Fruit fly (Drosophila melanogaster) whole organism, embryonic: ENCODE data around the gene CG8460.

Experiments
- B-H2 ChIP-seq: fragments of 200-800 bp; sonication (Bioruptor generic); optimal IDR thresholded peaks from 2 replicates; lab custom pipeline; 2018; ENCODE audit warnings: missing biosample characterization, mild to moderate bottlenecking, missing genetic modification characterization
- CG1024 ChIP-seq: fragments of 200-800 bp; sonication (Bioruptor generic); IDR thresholded peaks from 2 replicates; pipeline ENCODE4 v1.3.6; 2022; ENCODE audit warnings: missing biosample characterization, missing genetic modification characterization
- CG10274 ChIP-seq: fragments of 200-800 bp; sonication (Bioruptor generic); optimal IDR thresholded peaks from 3 replicates; lab custom pipeline; 2017; ENCODE audit warnings: missing biosample characterization, mild to moderate bottlenecking, missing genetic modification characterization
- CG11398 ChIP-seq: fragments of 200-800 bp; sonication (Bioruptor generic); optimal IDR thresholded peaks from 2 replicates; lab custom pipeline; 2016; ENCODE audit warnings: missing biosample characterization, missing genetic modification characterization
- CG11456 ChIP-seq: fragments of 200-800 bp; sonication (Bioruptor generic); IDR thresholded peaks from 3 replicates; pipeline ENCODE4 v1.3.6; 2022; ENCODE audit warnings: missing biosample characterization, missing genetic modification characterization
- CG12219 ChIP-seq: fragments of 200-800 bp; sonication (Bioruptor generic); optimal IDR thresholded peaks from 3 replicates; lab custom pipeline; 2018; ENCODE audit warnings: missing biosample characterization, mild to moderate bottlenecking, missing genetic modification characterization
- CG12236 ChIP-seq: fragments of 200-800 bp; sonication (Bioruptor generic); optimal IDR thresholded peaks from 2 replicates; lab custom pipeline; 2016; ENCODE audit warnings: missing biosample characterization, missing genetic modification characterization
- CG12942 ChIP-seq: fragments of 200-800 bp; sonication (Bioruptor generic); optimal IDR thresholded peaks from 3 replicates; lab custom pipeline; 2016; ENCODE audit warnings: missing biosample characterization, missing genetic modification characterization
- CG1529 ChIP-seq: fragments of 200-800 bp; sonication (Bioruptor generic); optimal IDR thresholded peaks from 3 replicates; lab custom pipeline; 2018; ENCODE audit warnings: missing biosample characterization, missing genetic modification characterization
- CG16779 ChIP-seq: fragments of 200-800 bp; sonication (Bioruptor generic); IDR thresholded peaks from 2 replicates; pipeline ENCODE4 v1.3.6; 2022; ENCODE audit warnings: missing biosample characterization, missing genetic modification characterization
- CG17328 ChIP-seq: fragments of 200-800 bp; sonication (Bioruptor generic); IDR thresholded peaks from 2 replicates; pipeline ENCODE4 v1.3.6; 2022; ENCODE audit warnings: missing biosample characterization, missing genetic modification characterization
- CG1832 ChIP-seq: fragments of 200-800 bp; sonication (Bioruptor generic); optimal IDR thresholded peaks from 2 replicates; lab custom pipeline; 2017; ENCODE audit warnings: missing biosample characterization, mild to moderate bottlenecking, missing genetic modification characterization, inconsistent platforms
- CG18599 ChIP-seq: fragments of 200-800 bp; sonication (Bioruptor generic); optimal IDR thresholded peaks from 3 replicates; lab custom pipeline; 2017; ENCODE audit warnings: missing biosample characterization, missing genetic modification characterization, mild to moderate bottlenecking, moderate library complexity, missing genetic modification reagents
- CG33213 ChIP-seq: fragments of 200-800 bp; sonication (Bioruptor generic); optimal IDR thresholded peaks from 3 replicates; lab custom pipeline; 2016; ENCODE audit warnings: missing biosample characterization, missing genetic modification characterization
- CG4424 ChIP-seq: fragments of 200-800 bp; sonication (Bioruptor generic); optimal IDR thresholded peaks from 3 replicates; lab custom pipeline; 2016; ENCODE audit warnings: missing biosample characterization, missing genetic modification characterization
- CG5953 ChIP-seq: fragments of 200-800 bp; sonication (Bioruptor generic); IDR thresholded peaks from 2 replicates; pipeline ENCODE4 v1.3.6; 2022; ENCODE audit warnings: missing biosample characterization, missing genetic modification characterization
- CG6654 ChIP-seq: fragments of 200-800 bp; sonication (Bioruptor generic); optimal IDR thresholded peaks from 2 replicates; lab custom pipeline; 2017; ENCODE audit warnings: missing biosample characterization, mild to moderate bottlenecking, missing genetic modification characterization
- CG7786 ChIP-seq: fragments of 200-800 bp; sonication (Bioruptor generic); optimal IDR thresholded peaks from 2 replicates; lab custom pipeline; 2016; ENCODE audit warnings: missing biosample characterization, missing genetic modification characterization
- CG7963 ChIP-seq: fragments of 200-800 bp; sonication (Bioruptor generic); IDR thresholded peaks from 3 replicates; pipeline ENCODE4 v1.3.6; 2022; ENCODE audit warnings: missing biosample characterization, missing genetic modification characterization; ENCODE audit not compliant: partially characterized antibody
- CG8290 ChIP-seq, 3 experiments: fragments of 200-800 bp; sonication (Bioruptor generic); optimal IDR thresholded peaks; 2 replicates each; lab custom pipeline; 2016 to 2019; ENCODE audit warnings: missing biosample characterization in 3 of 3, missing genetic modification characterization in 3 of 3, mild to moderate bottlenecking in 2 of 3, moderate library complexity in 1 of 3
- CG8944 ChIP-seq: fragments of 200-800 bp; sonication (Bioruptor generic); optimal IDR thresholded peaks from 3 replicates; lab custom pipeline; 2016; ENCODE audit warnings: missing biosample characterization, missing genetic modification characterization
- CG9727 ChIP-seq: fragments of 200-800 bp; sonication (Bioruptor generic); optimal IDR thresholded peaks from 3 replicates; lab custom pipeline; 2017; ENCODE audit warnings: missing biosample characterization, mild to moderate bottlenecking, missing genetic modification characterization
- D ChIP-seq, 2 experiments: fragments of 200-800 bp in 1 of 2; fragments of >200 bp in 1 of 2; sonication (Bioruptor generic) in 1 of 2; optimal IDR thresholded peaks; 2 replicates in 1 of 2; 3 replicates in 1 of 2; lab custom pipeline; 2017; ENCODE audit warnings: mild to moderate bottlenecking in 1 of 2, missing biosample characterization in 1 of 2, missing genetic modification characterization in 1 of 2, missing genetic modification reagents in 1 of 2
- Hmx ChIP-seq: fragments of 200-800 bp; sonication (Bioruptor generic); optimal IDR thresholded peaks from 2 replicates; lab custom pipeline; 2016; ENCODE audit warnings: missing biosample characterization, missing genetic modification characterization
- Hr78 ChIP-seq, 2 experiments: fragments of 200-800 bp in 1 of 2; fragments of >200 bp in 1 of 2; sonication (Bioruptor generic) in 1 of 2; optimal IDR thresholded peaks; 2 replicates each; lab custom pipeline; 2017 to 2019; ENCODE audit warnings: missing biosample characterization in 2 of 2, missing genetic modification characterization in 2 of 2, mild to moderate bottlenecking in 1 of 2, moderate library complexity in 1 of 2
- Lim3 ChIP-seq: fragments of 200-800 bp; sonication (Bioruptor generic); IDR thresholded peaks from 2 replicates; pipeline ENCODE4 v1.3.6; 2022; ENCODE audit warnings: missing biosample characterization, missing genetic modification characterization
- MBD-R2 ChIP-seq: fragments of 200-800 bp; sonication (Bioruptor generic); IDR thresholded peaks from 2 replicates; pipeline ENCODE4 v1.3.6; 2022; ENCODE audit warnings: missing biosample characterization, missing genetic modification characterization
- Med ChIP-seq: fragments of 200-800 bp; sonication (Bioruptor generic); peaks from one replicate; lab custom pipeline; 2016; ENCODE audit warnings: missing biosample characterization, missing genetic modification characterization, mild to moderate bottlenecking, inconsistent platforms, moderate library complexity
- NfI ChIP-seq: fragments of 200-800 bp; sonication (Bioruptor generic); optimal IDR thresholded peaks from 3 replicates; lab custom pipeline; 2018; ENCODE audit warnings: missing biosample characterization, mild to moderate bottlenecking, missing genetic modification characterization, moderate library complexity
- Rfx ChIP-seq: fragments of 200-800 bp; sonication (Bioruptor generic); IDR thresholded peaks from 2 replicates; pipeline ENCODE4 v1.3.6; 2022; ENCODE audit warnings: missing biosample characterization, missing genetic modification characterization
- Scr ChIP-seq: fragments of 200-800 bp; sonication (Bioruptor generic); IDR thresholded peaks from 2 replicates; pipeline ENCODE4 v1.3.6; 2022; ENCODE audit warnings: missing biosample characterization, missing genetic modification characterization; ENCODE audit not compliant: partially characterized antibody
- Six4 ChIP-seq: fragments of 200-800 bp; sonication (Bioruptor generic); optimal IDR thresholded peaks from 2 replicates; lab custom pipeline; 2016; ENCODE audit warnings: missing biosample characterization, missing genetic modification characterization
- Spps ChIP-seq: fragments of 200-800 bp; sonication (Bioruptor generic); optimal IDR thresholded peaks from 2 replicates; lab custom pipeline; 2018; ENCODE audit warnings: missing biosample characterization, mild to moderate bottlenecking, missing genetic modification characterization
- Xrp1 ChIP-seq: fragments of 200-800 bp; sonication (Bioruptor generic); IDR thresholded peaks from 2 replicates; pipeline ENCODE4 v1.3.6; 2022; ENCODE audit warnings: missing biosample characterization, missing genetic modification characterization
- ato ChIP-seq: fragments of 200-800 bp; sonication (Bioruptor generic); IDR thresholded peaks from 2 replicates; pipeline ENCODE4 v1.3.6; 2022; ENCODE audit warnings: missing biosample characterization, missing genetic modification characterization; ENCODE audit not compliant: partially characterized antibody
- bowl ChIP-seq: fragments of 200-800 bp; sonication (Bioruptor generic); IDR thresholded peaks from 2 replicates; pipeline ENCODE4 v1.3.6; 2022; ENCODE audit warnings: missing biosample characterization, missing genetic modification characterization
- br ChIP-seq: fragments of >200 bp; optimal IDR thresholded peaks from 2 replicates; lab custom pipeline; 2017
- dati ChIP-seq: fragments of 200-800 bp; sonication (Bioruptor generic); IDR thresholded peaks from 2 replicates; pipeline ENCODE4 v1.3.6; 2022; ENCODE audit warnings: missing biosample characterization, missing genetic modification characterization
- en ChIP-seq: fragments of 200-800 bp; sonication (Bioruptor generic); optimal IDR thresholded peaks from 2 replicates; lab custom pipeline; 2016; ENCODE audit warnings: missing biosample characterization, missing genetic modification characterization
- ewg ChIP-seq: fragments of 200-800 bp; sonication (Bioruptor generic); optimal IDR thresholded peaks from 3 replicates; lab custom pipeline; 2017; ENCODE audit warnings: mild to moderate bottlenecking, missing biosample characterization, missing genetic modification reagents, missing genetic modification characterization
- gcm ChIP-seq: fragments of 200-800 bp; sonication (Bioruptor generic); optimal IDR thresholded peaks from 2 replicates; lab custom pipeline; 2019; ENCODE audit warnings: missing biosample characterization, mild to moderate bottlenecking, missing genetic modification characterization, moderate library complexity
- kah ChIP-seq: fragments of 200-800 bp; sonication (Bioruptor generic); optimal IDR thresholded peaks from 2 replicates; lab custom pipeline; 2018; ENCODE audit warnings: missing biosample characterization, mild to moderate bottlenecking, missing genetic modification characterization
- pzg ChIP-seq: fragments of 200-800 bp; sonication (Bioruptor generic); optimal IDR thresholded peaks from 3 replicates; lab custom pipeline; 2018; ENCODE audit warnings: missing biosample characterization, mild to moderate bottlenecking, missing genetic modification characterization, moderate library complexity
- salm ChIP-seq: fragments of 200-800 bp; sonication (Bioruptor generic); optimal IDR thresholded peaks from 2 replicates; lab custom pipeline; 2018; ENCODE audit warnings: missing biosample characterization, mild to moderate bottlenecking, missing genetic modification characterization
- sc ChIP-seq, 3 experiments: fragments of >200 bp in 2 of 3; fragments of 200-800 bp in 1 of 3; sonication (Bioruptor generic) in 1 of 3; optimal IDR thresholded peaks; 2 replicates in 2 of 3; 3 replicates in 1 of 3; lab custom pipeline; 2017; ENCODE audit warnings: mild to moderate bottlenecking in 1 of 3, missing biosample characterization in 1 of 3, missing genetic modification characterization in 1 of 3, missing genetic modification reagents in 1 of 3
- sens ChIP-seq: fragments of 200-800 bp; sonication (Bioruptor generic); peaks from one replicate; lab custom pipeline; 2016; ENCODE audit warnings: missing biosample characterization, missing genetic modification characterization
- stwl ChIP-seq: fragments of 200-800 bp; sonication (Bioruptor generic); optimal IDR thresholded peaks from 3 replicates; lab custom pipeline; 2018; ENCODE audit warnings: missing biosample characterization, mild to moderate bottlenecking, missing genetic modification characterization, moderate library complexity
- tll ChIP-seq, 2 experiments: fragments of 200-800 bp in 1 of 2; fragments of >200 bp in 1 of 2; sonication (Bioruptor generic) in 1 of 2; optimal IDR thresholded peaks; 2 replicates each; lab custom pipeline; 2017 to 2019; ENCODE audit warnings: missing biosample characterization in 2 of 2, missing genetic modification characterization in 2 of 2, mild to moderate bottlenecking in 1 of 2, moderate library complexity in 1 of 2
- zf30C ChIP-seq: fragments of 200-800 bp; sonication (Bioruptor generic); optimal IDR thresholded peaks from 3 replicates; lab custom pipeline; 2018; ENCODE audit warnings: missing biosample characterization, mild to moderate bottlenecking, missing genetic modification characterization

Gene CG8460

DNA sequence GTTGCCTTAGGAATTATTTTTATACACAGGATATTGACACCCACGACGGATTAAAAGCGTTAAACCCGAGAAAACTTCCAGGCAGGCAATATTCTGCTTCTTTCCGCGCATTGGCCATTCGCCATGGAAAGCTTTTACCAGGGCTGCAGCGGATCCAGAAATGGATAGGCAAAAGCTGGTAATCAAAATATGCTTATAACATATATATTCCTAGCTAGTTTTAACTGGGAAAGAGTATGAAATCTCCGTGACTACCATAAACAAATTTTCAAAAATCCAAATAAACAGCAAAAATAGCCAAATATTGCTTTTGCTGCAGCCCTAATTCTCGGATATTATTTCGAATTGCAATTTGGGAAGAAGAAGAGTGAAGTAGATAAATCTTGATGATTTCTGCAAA, 37.5 kb upstream of the CG8460 start, which contains the start of the genes PAPLA1 and Rbsn-5 (continued):
- TF ChIP-seq CG5953 (GFP tag; lab: Robert Waterston, UW) (peak; percentile 85), CG33213 (peak; percentile 93), salm (tag; lab: Kevin White, UChicago) (peak; percentile 82), Spps (tag; lab: Kevin White, UChicago) (peak; percentile 83), CG12942 (GFP tag; lab: Kevin White, UChicago) (peak; percentile 94), CG12219 (GFP tag; lab: Kevin White, UChicago) (peak; percentile 86), CG8944 (GFP tag; lab: Kevin White, UChicago) (peak; percentile 96), bowl (GFP tag; lab: Robert Waterston, UW) (peak; percentile 69), CG8290 (GFP tag; optimal IDR thresholded peaks at IDR 0.05; lab: Kevin White, UChicago) (peak; percentile 93), CG8290 (tag; optimal IDR thresholded peaks at IDR 0.05; lab: Kevin White, UChicago) (peak; percentile 30 to 93), CG12236 (GFP tag; lab: Kevin White, UChicago) (peak; percentile 85), Xrp1 (GFP tag; lab: Robert Waterston, UW) (peak; percentile 93), ewg (GFP tag; lab: Kevin White, UChicago) (peak; percentile 91), B-H2 (GFP tag; lab: Kevin White, UChicago) (peak; percentile 97), kah (GFP tag; lab: Kevin White, UChicago) (peak; percentile 77), CG17328 (GFP tag; lab: Robert Waterston, UW) (peak; percentile 89), CG6654 (GFP tag; lab: Kevin White, UChicago) (peak; percentile 78), Hmx (GFP tag; lab: Kevin White, UChicago) (peak; percentile 87), gcm (peak; percentile 84), MBD-R2 (GFP tag; lab: Robert Waterston, UW) (peak; percentile 97), sc (optimal IDR thresholded peaks at IDR 0.05; lab: Kevin White, UChicago) (no peak), sc (GFP tag; optimal IDR thresholded peaks at IDR 0.05; lab: Kevin White, UChicago) (peak; percentile 84), br (lab: Kevin White, UChicago) (no peak), D (optimal IDR thresholded peaks at IDR 0.05; lab: Kevin White, UChicago) (no peak), D (GFP tag; optimal IDR thresholded peaks at IDR 0.05; lab: Kevin White, UChicago) (peak; percentile 83), CG11398 (GFP tag; lab: Kevin White, UChicago) (peak; percentile 88), CG11456 (peak; percentile 92), NfI (GFP tag; lab: Kevin White, UChicago) (peak; percentile 93), pzg (GFP tag; lab: Kevin White, UChicago) (peak; percentile 82), CG10274 (peak; percentile 75), Six4 (GFP tag; lab: Kevin White, UChicago) (peak; percentile 94), Hr78 (GFP tag; optimal IDR thresholded peaks at IDR 0.05; lab: Kevin White, UChicago) (no peak), Scr (GFP tag; lab: Robert Waterston, UW) (0 out of 2 replicates have a peak, but pooled peaks have one; percentile 21), Lim3 (GFP tag; lab: Robert Waterston, UW) (peak; percentile 58; the same call in 1 of the 2 replicates), Med (peak; percentile 99), ato (GFP tag; lab: Robert Waterston, UW) (no peak), CG9727 (GFP tag; lab: Kevin White, UChicago) (peak; percentile 89), Rfx (peak; percentile 96), dati (GFP tag; lab: Robert Waterston, UW) (peak; percentile 68; the same call in 1 of the 2 replicates), CG1832 (GFP tag; lab: Kevin White, UChicago) (no peak), CG7963 (no peak), stwl (tag; lab: Kevin White, UChicago) (peak; percentile 65), CG16779 (GFP tag; lab: Robert Waterston, UW) (peak; percentile 83), CG4424 (GFP tag; lab: Kevin White, UChicago) (peak; percentile 96), CG7786 (peak; percentile 93), zf30C (GFP tag; lab: Kevin White, UChicago) (no peak), tll (GFP tag; optimal IDR thresholded peaks at IDR 0.05; lab: Kevin White, UChicago) (no peak), CG1529 (GFP tag; lab: Kevin White, UChicago) (peak; percentile 84), en (peak; percentile 80), CG1024 (GFP tag; lab: Robert Waterston, UW) (peak; percentile 76), sens (GFP tag; lab: Kevin White, UChicago) (peak; percentile 99), CG18599 (peak; percentile 94)
